Fruit fly (Drosophila melanogaster) whole organism, embryonic: Measurements from ENCODE around the gene rau.

Experiments used
- CG10209 ChIP-seq: fragments of 200-800 bp; sonication (Bioruptor generic); optimal IDR thresholded peaks from 3 replicates; lab custom pipeline; 2017; ENCODE audit warnings: missing biosample characterization, mild to moderate bottlenecking, missing genetic modification characterization, missing genetic modification reagents
- CG10462 ChIP-seq: fragments of 200-800 bp; sonication (Bioruptor generic); optimal IDR thresholded peaks from 2 replicates; lab custom pipeline; 2016; ENCODE audit warnings: missing biosample characterization, missing genetic modification characterization
- CG12071 ChIP-seq: fragments of 200-800 bp; sonication (Bioruptor generic); optimal IDR thresholded peaks from 3 replicates; lab custom pipeline; 2018; ENCODE audit warnings: missing biosample characterization, mild to moderate bottlenecking, missing genetic modification characterization
- CG12155 ChIP-seq: fragments of 200-800 bp; sonication (Bioruptor generic); optimal IDR thresholded peaks from 3 replicates; lab custom pipeline; 2016; ENCODE audit warnings: missing biosample characterization, missing genetic modification characterization
- CG12236 ChIP-seq: fragments of 200-800 bp; sonication (Bioruptor generic); optimal IDR thresholded peaks from 2 replicates; lab custom pipeline; 2016; ENCODE audit warnings: missing biosample characterization, missing genetic modification characterization
- CG1529 ChIP-seq: fragments of 200-800 bp; sonication (Bioruptor generic); optimal IDR thresholded peaks from 3 replicates; lab custom pipeline; 2018; ENCODE audit warnings: missing biosample characterization, missing genetic modification characterization
- CG15696 ChIP-seq: fragments of 200-800 bp; sonication (Bioruptor generic); optimal IDR thresholded peaks from 2 replicates; lab custom pipeline; 2019; ENCODE audit warnings: missing biosample characterization, mild to moderate bottlenecking, missing genetic modification characterization, moderate library complexity
- CG1602 ChIP-seq: fragments of 200-800 bp; sonication (Bioruptor generic); optimal IDR thresholded peaks from 3 replicates; lab custom pipeline; 2016; ENCODE audit warnings: missing biosample characterization, missing genetic modification characterization
- CG1603 ChIP-seq: fragments of 200-800 bp; sonication (Bioruptor generic); optimal IDR thresholded peaks from 2 replicates; lab custom pipeline; 2019; ENCODE audit warnings: missing biosample characterization, mild to moderate bottlenecking, missing genetic modification characterization, moderate library complexity
- CG2875 ChIP-seq: fragments of 200-800 bp; sonication (Bioruptor generic); optimal IDR thresholded peaks from 2 replicates; lab custom pipeline; 2017; ENCODE audit warnings: missing biosample characterization, mild to moderate bottlenecking, missing genetic modification characterization, missing genetic modification reagents
- CG31224 ChIP-seq: fragments of 200-800 bp; sonication (Bioruptor generic); IDR thresholded peaks from 2 replicates; pipeline ENCODE4 v1.3.6; 2022; ENCODE audit warnings: missing biosample characterization, missing genetic modification characterization
- CG3847 ChIP-seq: fragments of 200-800 bp; sonication (Bioruptor generic); IDR thresholded peaks from 2 replicates; pipeline ENCODE4 v1.3.6; 2022; ENCODE audit warnings: missing biosample characterization, missing genetic modification characterization
- CG4424 ChIP-seq: fragments of 200-800 bp; sonication (Bioruptor generic); optimal IDR thresholded peaks from 3 replicates; lab custom pipeline; 2016; ENCODE audit warnings: missing biosample characterization, missing genetic modification characterization
- CG6813 ChIP-seq: fragments of 200-800 bp; sonication (Bioruptor generic); optimal IDR thresholded peaks from 2 replicates; lab custom pipeline; 2017; ENCODE audit warnings: missing biosample characterization, missing genetic modification characterization, mild to moderate bottlenecking, moderate library complexity, missing genetic modification reagents
- CG7556 ChIP-seq: fragments of 200-800 bp; sonication (Bioruptor generic); optimal IDR thresholded peaks from 2 replicates; lab custom pipeline; 2017; ENCODE audit warnings: missing biosample characterization, mild to moderate bottlenecking, missing genetic modification characterization
- CG7987 ChIP-seq: fragments of 200-800 bp; sonication (Bioruptor generic); optimal IDR thresholded peaks from 2 replicates; lab custom pipeline; 2018; ENCODE audit warnings: missing biosample characterization, mild to moderate bottlenecking, missing genetic modification characterization, moderate library complexity
- CG8281 ChIP-seq: fragments of 200-800 bp; sonication (Bioruptor generic); optimal IDR thresholded peaks from 2 replicates; lab custom pipeline; 2018; ENCODE audit warnings: missing biosample characterization, mild to moderate bottlenecking, missing genetic modification characterization, moderate library complexity
- CG9609 ChIP-seq: fragments of 200-800 bp; sonication (Bioruptor generic); optimal IDR thresholded peaks from 3 replicates; lab custom pipeline; 2016; ENCODE audit warnings: missing biosample characterization, missing genetic modification characterization
- CG9727 ChIP-seq: fragments of 200-800 bp; sonication (Bioruptor generic); optimal IDR thresholded peaks from 3 replicates; lab custom pipeline; 2017; ENCODE audit warnings: missing biosample characterization, mild to moderate bottlenecking, missing genetic modification characterization
- CG9817 ChIP-seq: fragments of 200-800 bp; sonication (Bioruptor generic); optimal IDR thresholded peaks from 2 replicates; lab custom pipeline; 2018; ENCODE audit warnings: missing biosample characterization, mild to moderate bottlenecking, missing genetic modification characterization, moderate library complexity
- Dbx ChIP-seq: fragments of 200-800 bp; sonication (Bioruptor generic); IDR thresholded peaks from 3 replicates; pipeline ENCODE4 v1.3.6; 2022; ENCODE audit warnings: missing biosample characterization, missing genetic modification characterization
- Dip3 ChIP-seq: fragments of 200-800 bp; sonication (Bioruptor generic); optimal IDR thresholded peaks from 3 replicates; lab custom pipeline; 2016; ENCODE audit warnings: missing biosample characterization, missing genetic modification characterization
- Fer3 ChIP-seq: fragments of 200-800 bp; sonication (Bioruptor generic); optimal IDR thresholded peaks from 2 replicates; lab custom pipeline; 2018; ENCODE audit warnings: missing biosample characterization, mild to moderate bottlenecking, missing genetic modification characterization, moderate library complexity
- HLH4C ChIP-seq: fragments of 200-800 bp; sonication (Bioruptor generic); IDR thresholded peaks from 3 replicates; pipeline ENCODE4 v1.3.6; 2022; ENCODE audit warnings: missing biosample characterization, missing genetic modification characterization; ENCODE audit not compliant: partially characterized antibody
- Hey ChIP-seq: fragments of 200-800 bp; sonication (Bioruptor generic); optimal IDR thresholded peaks from 3 replicates; lab custom pipeline; 2018; ENCODE audit warnings: missing biosample characterization, mild to moderate bottlenecking, missing genetic modification characterization
- Hr51 ChIP-seq, 2 experiments: fragments of 200-800 bp; sonication (Bioruptor generic); optimal IDR thresholded peaks; 2 replicates in 1 of 2; 3 replicates in 1 of 2; lab custom pipeline; 2016 to 2018; ENCODE audit warnings: missing biosample characterization in 2 of 2, missing genetic modification characterization in 2 of 2, mild to moderate bottlenecking in 1 of 2, moderate library complexity in 1 of 2
- Kr ChIP-seq: fragments of 200-800 bp; sonication (Bioruptor generic); optimal IDR thresholded peaks from 2 replicates; lab custom pipeline; 2017; ENCODE audit warnings: missing biosample characterization, mild to moderate bottlenecking, missing genetic modification characterization
- NK7.1 ChIP-seq: fragments of 200-800 bp; sonication (Bioruptor generic); optimal IDR thresholded peaks from 3 replicates; lab custom pipeline; 2016; ENCODE audit warnings: missing biosample characterization, missing genetic modification characterization
- Nf-YA ChIP-seq: fragments of 200-800 bp; sonication (Bioruptor generic); IDR thresholded peaks from 2 replicates; pipeline ENCODE4 v1.3.6; 2022; ENCODE audit warnings: missing biosample characterization, missing genetic modification characterization
- Ptx1 ChIP-seq: fragments of 200-800 bp; sonication (Bioruptor generic); IDR thresholded peaks from 2 replicates; pipeline ENCODE4 v1.3.6; 2022; ENCODE audit warnings: missing biosample characterization, missing genetic modification characterization
- Six4 ChIP-seq: fragments of 200-800 bp; sonication (Bioruptor generic); optimal IDR thresholded peaks from 2 replicates; lab custom pipeline; 2016; ENCODE audit warnings: missing biosample characterization, missing genetic modification characterization
- Sox100B ChIP-seq: fragments of 200-800 bp; sonication (Bioruptor generic); optimal IDR thresholded peaks from 3 replicates; lab custom pipeline; 2018; ENCODE audit warnings: missing biosample characterization, mild to moderate bottlenecking, missing genetic modification characterization
- Xbp1 ChIP-seq: fragments of 200-800 bp; sonication (Bioruptor generic); optimal IDR thresholded peaks from 3 replicates; lab custom pipeline; 2016; ENCODE audit warnings: missing biosample characterization, mild to moderate bottlenecking, missing genetic modification characterization
- abd-A ChIP-seq: fragments of 200-800 bp; sonication (Bioruptor generic); optimal IDR thresholded peaks from 3 replicates; lab custom pipeline; 2019; ENCODE audit warnings: missing biosample characterization, mild to moderate bottlenecking, missing genetic modification characterization, moderate library complexity
- bowl ChIP-seq: fragments of 200-800 bp; sonication (Bioruptor generic); IDR thresholded peaks from 2 replicates; pipeline ENCODE4 v1.3.6; 2022; ENCODE audit warnings: missing biosample characterization, missing genetic modification characterization
- chif ChIP-seq, 2 experiments: fragments of 200-800 bp; sonication (Bioruptor generic); optimal IDR thresholded peaks; 3 replicates each; lab custom pipeline; 2016; ENCODE audit warnings: missing biosample characterization in 2 of 2, missing genetic modification characterization in 2 of 2
- crp ChIP-seq, 2 experiments: fragments of 200-800 bp; sonication (Bioruptor generic); optimal IDR thresholded peaks; 2 replicates in 1 of 2; 3 replicates in 1 of 2; lab custom pipeline; 2017; ENCODE audit warnings: missing biosample characterization in 2 of 2, missing genetic modification characterization in 2 of 2, mild to moderate bottlenecking in 1 of 2, moderate library complexity in 1 of 2
- dmrt99B ChIP-seq: fragments of 200-800 bp; sonication (Bioruptor generic); optimal IDR thresholded peaks from 2 replicates; lab custom pipeline; 2018; ENCODE audit warnings: missing biosample characterization, mild to moderate bottlenecking, missing genetic modification characterization, moderate library complexity
- eyg ChIP-seq: fragments of 200-800 bp; sonication (Bioruptor generic); optimal IDR thresholded peaks from 3 replicates; lab custom pipeline; 2016; ENCODE audit warnings: missing biosample characterization, missing genetic modification characterization
- fd64A ChIP-seq: fragments of 200-800 bp; sonication (Bioruptor generic); optimal IDR thresholded peaks from 3 replicates; lab custom pipeline; 2018; ENCODE audit warnings: missing biosample characterization, mild to moderate bottlenecking, missing genetic modification characterization
- gce ChIP-seq: fragments of 200-800 bp; sonication (Bioruptor generic); IDR thresholded peaks from 3 replicates; pipeline ENCODE4 v1.3.6; 2022; ENCODE audit warnings: missing biosample characterization, missing genetic modification characterization
- grau ChIP-seq: fragments of 200-800 bp; optimal IDR thresholded peaks from 3 replicates; lab custom pipeline; 2019; ENCODE audit warnings: missing biosample characterization, mild to moderate bottlenecking, missing genetic modification characterization, moderate library complexity
- gro ChIP-seq: fragments of 200-800 bp; sonication (Bioruptor generic); optimal IDR thresholded peaks from 2 replicates; lab custom pipeline; 2016; ENCODE audit warnings: missing biosample characterization, missing genetic modification characterization
- her ChIP-seq: fragments of 200-800 bp; sonication (Bioruptor generic); optimal IDR thresholded peaks from 2 replicates; lab custom pipeline; 2016; ENCODE audit warnings: missing biosample characterization, missing genetic modification characterization
- mld ChIP-seq: fragments of 200-800 bp; sonication (Bioruptor generic); IDR thresholded peaks from 3 replicates; pipeline ENCODE4 v1.3.6; 2022; ENCODE audit warnings: missing biosample characterization, missing genetic modification characterization; ENCODE audit not compliant: partially characterized antibody
- pan ChIP-seq, 4 experiments: fragments of >200 bp in 3 of 4; fragments of 200-800 bp in 1 of 4; sonication (Bioruptor generic) in 1 of 4; optimal IDR thresholded peaks in 3 of 4; IDR thresholded peaks in 1 of 4; 2 replicates each; pipeline versions ENCODE4 v1.3.6 to Lab custom; 2017 to 2022; ENCODE audit warnings: missing biosample characterization in 2 of 4, missing genetic modification characterization in 2 of 4, mixed read lengths in 1 of 4
- vfl ChIP-seq: fragments of 200-800 bp; sonication (Bioruptor generic); optimal IDR thresholded peaks from 2 replicates; lab custom pipeline; 2016; ENCODE audit warnings: missing biosample characterization, missing genetic modification characterization
- vvl ChIP-seq: fragments of 200-800 bp; sonication (Bioruptor generic); IDR thresholded peaks from 2 replicates; pipeline ENCODE4 v1.3.6; 2022; ENCODE audit warnings: missing biosample characterization, missing genetic modification characterization
- z ChIP-seq: fragments of 200-800 bp; sonication (Bioruptor generic); IDR thresholded peaks from 3 replicates; pipeline ENCODE4 v1.3.6; 2022; ENCODE audit warnings: missing biosample characterization, missing genetic modification characterization

Gene rau

DNA sequence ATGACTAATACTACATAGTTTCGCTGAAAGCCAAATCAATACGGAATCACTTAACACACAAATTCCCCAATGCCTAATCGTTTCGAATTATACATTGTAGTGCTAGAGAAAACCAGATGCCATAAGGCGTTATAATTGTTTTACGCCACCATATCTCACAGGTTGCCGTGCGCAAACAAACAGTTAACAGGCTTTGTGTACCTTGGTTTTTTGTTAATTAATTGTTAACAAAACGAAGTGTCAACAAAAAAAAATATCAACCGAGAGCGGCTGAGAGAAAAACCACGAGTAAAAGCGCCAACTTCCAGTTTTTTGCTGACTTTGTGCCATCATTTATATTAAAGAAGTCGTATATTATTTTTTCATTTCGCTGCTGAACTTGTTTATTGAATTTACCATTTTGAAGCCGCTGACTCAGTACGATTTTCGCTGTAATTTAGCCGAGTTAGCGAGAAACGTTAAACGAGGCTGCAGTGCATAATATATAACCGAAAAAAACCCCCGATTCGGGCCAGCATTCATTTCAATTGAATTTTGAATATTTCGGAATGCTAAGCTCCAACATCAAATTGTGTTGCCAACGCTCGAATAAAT lies 2.7 kb downstream of the rau start (continued):
- peak; percentile 19 for TF ChIP-seq CG8281 (tag; lab: Kevin White, UChicago)
- peak; percentile 26 for TF ChIP-seq NK7.1
- TF ChIP-seq CG3847 = no peak
- peak; percentile 38 for TF ChIP-seq CG9727 (GFP tag; lab: Kevin White, UChicago)
- no peak for TF ChIP-seq CG9609 (GFP tag; lab: Kevin White, UChicago)
- peak; percentile 30; the same call in 1 of the 3 replicates for TF ChIP-seq gce (GFP tag; lab: Robert Waterston, UW)
- peak; percentile 13 for TF ChIP-seq Kr (GFP tag; lab: Kevin White, UChicago)
- peak; percentile 27 for TF ChIP-seq grau (tag; lab: Kevin White, UChicago)
- no peak for TF ChIP-seq Nf-YA (GFP tag; lab: Robert Waterston, UW)
- peak; percentile 0 for TF ChIP-seq CG1529 (GFP tag; lab: Kevin White, UChicago)
- peak; percentile 20 for TF ChIP-seq dmrt99B (tag; lab: Kevin White, UChicago)
- TF ChIP-seq CG7556 (GFP tag; lab: Kevin White, UChicago) = peak; percentile 6
- no peak for TF ChIP-seq z (GFP tag; lab: Robert Waterston, UW)
- peak; percentile 68 for TF ChIP-seq gro (GFP tag; lab: Kevin White, UChicago)
- peak; percentile 48 for TF ChIP-seq Sox100B
- TF ChIP-seq Dbx (GFP tag; lab: Robert Waterston, UW) = 0 out of 3 replicates have a peak, but pooled peaks have one; percentile 14
- no peak for TF ChIP-seq HLH4C
- peak; percentile 67 for TF ChIP-seq CG7987 (GFP tag; lab: Kevin White, UChicago)
- peak; percentile 68 for TF ChIP-seq CG6813 (GFP tag; lab: Kevin White, UChicago)
- TF ChIP-seq CG1603 (tag; lab: Kevin White, UChicago) = peak; percentile 11
- TF ChIP-seq Dip3 = peak; percentile 16
- peak; percentile 2 for TF ChIP-seq her (GFP tag; lab: Kevin White, UChicago)
- no peak for TF ChIP-seq vvl (GFP tag; lab: Robert Waterston, UW)
- no peak for TF ChIP-seq CG12236 (GFP tag; lab: Kevin White, UChicago)
- TF ChIP-seq chif (GFP tag; optimal IDR thresholded peaks at IDR 0.05; lab: Kevin White, UChicago) = peak in 1 of 2 experiments; percentile 6
- TF ChIP-seq CG10209 (GFP tag; lab: Kevin White, UChicago) = peak; percentile 35
- peak; percentile 1 for TF ChIP-seq CG2875 (GFP tag; lab: Kevin White, UChicago)
- TF ChIP-seq vfl (GFP tag; lab: Kevin White, UChicago) = no peak
- peak; percentile 38 for TF ChIP-seq Hey (tag; lab: Kevin White, UChicago)
- TF ChIP-seq pan (optimal IDR thresholded peaks at IDR 0.05; lab: Kevin White, UChicago) = no peak
- TF ChIP-seq pan (GFP tag; optimal IDR thresholded peaks at IDR 0.05 in 1 of 2, IDR thresholded peaks at IDR 0.05 in 1 of 2) = peak in 1 of 2 experiments; percentile 15
- no peak for TF ChIP-seq crp (GFP tag; optimal IDR thresholded peaks at IDR 0.05; lab: Kevin White, UChicago)
- TF ChIP-seq CG12155 = no peak
- TF ChIP-seq CG4424 = no peak
- TF ChIP-seq CG31224 (GFP tag; lab: Robert Waterston, UW) = 0 out of 2 replicates have a peak, but pooled peaks have one; percentile 22
- TF ChIP-seq CG15696 = peak; percentile 8
- no peak for TF ChIP-seq mld (GFP tag; lab: Robert Waterston, UW)
- no peak for TF ChIP-seq abd-A (tag; lab: Kevin White, UChicago)
- no peak for TF ChIP-seq Ptx1 (GFP tag; lab: Robert Waterston, UW)
- TF ChIP-seq fd64A (GFP tag; lab: Kevin White, UChicago) = peak; percentile 7
- TF ChIP-seq CG12071 (GFP tag; lab: Kevin White, UChicago) = peak; percentile 73
- peak; percentile 57 for TF ChIP-seq CG9817 (tag; lab: Kevin White, UChicago)
- no peak for TF ChIP-seq CG1602 (GFP tag; lab: Kevin White, UChicago)
- TF ChIP-seq Six4 (GFP tag; lab: Kevin White, UChicago) = no peak
- TF ChIP-seq Fer3 = peak; percentile 60
- peak in 1 of 2 experiments; percentile 24 for TF ChIP-seq Hr51 (GFP tag; optimal IDR thresholded peaks at IDR 0.05; lab: Kevin White, UChicago)
- TF ChIP-seq Xbp1 (GFP tag; lab: Kevin White, UChicago) = no peak
- TF ChIP-seq CG10462 = no peak
- no peak for TF ChIP-seq bowl (GFP tag; lab: Robert Waterston, UW)
- peak; percentile 15 for TF ChIP-seq eyg (GFP tag; lab: Kevin White, UChicago)
